Fruit fly (Drosophila melanogaster): ENCODE results near the gene CG3987.
A peak's percentile ranks its signal among the peaks of the same experiment; 100 is the strongest.

Gene CG3987

DNA sequence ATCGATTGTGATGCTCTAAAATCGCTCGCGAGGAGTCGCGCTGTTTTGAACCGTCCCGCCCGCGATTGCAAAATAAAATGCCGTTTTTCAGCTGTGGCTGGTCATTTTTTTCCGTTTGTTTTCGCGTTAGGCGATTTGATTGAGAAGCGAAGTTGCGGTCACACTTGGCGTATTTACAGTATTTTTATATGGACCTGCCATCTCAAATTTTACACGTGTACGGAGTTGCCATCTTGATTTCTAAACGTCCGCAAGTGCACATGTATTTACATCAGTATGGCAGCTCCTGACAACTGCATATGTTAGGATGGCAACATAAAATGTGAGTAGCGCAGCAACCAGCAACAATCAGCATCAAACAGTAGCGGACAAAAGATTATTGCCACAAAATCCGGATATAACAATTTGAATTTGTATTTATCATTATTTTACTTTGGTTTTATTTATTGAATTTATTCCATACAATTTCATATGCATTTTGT is 44.2 kb upstream of the CG3987 start, which contains the start of gene CG6966 (continued):
- peak; percentile 97 for TF ChIP-seq CHES-1-like (GFP tag; optimal IDR thresholded peaks at IDR 0.05)
- peak; percentile 87 for TF ChIP-seq CG11504 (tag; optimal IDR thresholded peaks at IDR 0.05)
- peak; percentile 95 for TF ChIP-seq eyg (GFP tag; optimal IDR thresholded peaks at IDR 0.05)
- peak; percentile 99 for TF ChIP-seq CG33213 (GFP tag; optimal IDR thresholded peaks at IDR 0.05)
- peak; percentile 78 for TF ChIP-seq CG31365 (tag; optimal IDR thresholded peaks at IDR 0.05)
- TF ChIP-seq Ada2b (GFP tag; IDR thresholded peaks at IDR 0.05) = no peak
- TF ChIP-seq HHEX (GFP tag; optimal IDR thresholded peaks at IDR 0.05) = peak; percentile 94
- TF ChIP-seq ssp (GFP tag; IDR thresholded peaks at IDR 0.05) = no peak
- TF ChIP-seq Gug (GFP tag; IDR thresholded peaks at IDR 0.05) = peak; percentile 95
- TF ChIP-seq Xrp1 (GFP tag; IDR thresholded peaks at IDR 0.05) = no peak
- TF ChIP-seq Hmx (GFP tag; optimal IDR thresholded peaks at IDR 0.05) = peak; percentile 61
- peak; percentile 91 for TF ChIP-seq CG6683 (GFP tag; optimal IDR thresholded peaks at IDR 0.05)
- peak; percentile 95 for TF ChIP-seq CG12391 (tag; optimal IDR thresholded peaks at IDR 0.05)
- peak; percentile 93 for TF ChIP-seq sug (tag; optimal IDR thresholded peaks at IDR 0.05)
- TF ChIP-seq seq (GFP tag; IDR thresholded peaks at IDR 0.05) = no peak
- no peak for TF ChIP-seq Rfx (GFP tag; IDR thresholded peaks at IDR 0.05)
- peak; percentile 100 for TF ChIP-seq Lhr (GFP tag; optimal IDR thresholded peaks at IDR 0.05)
- TF ChIP-seq ap (GFP tag; IDR thresholded peaks at IDR 0.05) = no peak
- peak; percentile 97 for TF ChIP-seq sens (GFP tag)
- TF ChIP-seq CG18262 (tag; optimal IDR thresholded peaks at IDR 0.05) = peak; percentile 79
- TF ChIP-seq Camta (GFP tag; optimal IDR thresholded peaks at IDR 0.05) = peak; percentile 93
- TF ChIP-seq gro (GFP tag; optimal IDR thresholded peaks at IDR 0.05) = peak; percentile 94
- peak; percentile 82 for TF ChIP-seq nerfin-1 (tag; optimal IDR thresholded peaks at IDR 0.05)
- TF ChIP-seq sna (GFP tag; IDR thresholded peaks at IDR 0.05; ENCODE audit: partially characterized antibody) = no peak
- TF ChIP-seq grau (tag; optimal IDR thresholded peaks at IDR 0.05) = peak; percentile 89
- TF ChIP-seq sr (GFP tag; IDR thresholded peaks at IDR 0.05) = no peak
- peak; percentile 77 for TF ChIP-seq kay (GFP tag; optimal IDR thresholded peaks at IDR 0.05)
- peak; percentile 90 for TF ChIP-seq CG12219 (GFP tag; optimal IDR thresholded peaks at IDR 0.05)
- TF ChIP-seq MESR4 (GFP tag; optimal IDR thresholded peaks at IDR 0.05) = peak; percentile 58
- peak; percentile 97 for TF ChIP-seq CoRest (tag; optimal IDR thresholded peaks at IDR 0.05)
- no peak for TF ChIP-seq Gsc (GFP tag; IDR thresholded peaks at IDR 0.05)
- peak; percentile 94 for TF ChIP-seq CG8944 (GFP tag; optimal IDR thresholded peaks at IDR 0.05)
- TF ChIP-seq CG30020 (tag; optimal IDR thresholded peaks at IDR 0.05) = peak; percentile 58
- peak; percentile 96 for TF ChIP-seq emc (GFP tag; optimal IDR thresholded peaks at IDR 0.05)
- TF ChIP-seq knrl (GFP tag; IDR thresholded peaks at IDR 0.05; ENCODE audit: partially characterized antibody) = no peak
- TF ChIP-seq gcm (GFP tag; optimal IDR thresholded peaks at IDR 0.05) = peak; percentile 88
- TF ChIP-seq E2f1 (GFP tag; IDR thresholded peaks at IDR 0.05) = no peak
- peak; percentile 93 for TF ChIP-seq wek (GFP tag; optimal IDR thresholded peaks at IDR 0.05)
- TF ChIP-seq twi (tag; optimal IDR thresholded peaks at IDR 0.05) = peak; percentile 87
- TF ChIP-seq CG6654 (GFP tag; optimal IDR thresholded peaks at IDR 0.05) = peak; percentile 66
- no peak for TF ChIP-seq bab2 (GFP tag; optimal IDR thresholded peaks at IDR 0.05)
- TF ChIP-seq gcm2 (GFP tag; optimal IDR thresholded peaks at IDR 0.05) = peak; percentile 93
- peak; percentile 97 for TF ChIP-seq CG8089 (GFP tag; optimal IDR thresholded peaks at IDR 0.05)
- peak; percentile 96 for TF ChIP-seq CG1233 (GFP tag; optimal IDR thresholded peaks at IDR 0.05)
- peak; percentile 94 for TF ChIP-seq pum (GFP tag; optimal IDR thresholded peaks at IDR 0.05)
- peak; percentile 81 for TF ChIP-seq sima (GFP tag; optimal IDR thresholded peaks at IDR 0.05)
- peak; percentile 95 for TF ChIP-seq Fer1 (GFP tag; optimal IDR thresholded peaks at IDR 0.05)
- TF ChIP-seq odd (GFP tag; optimal IDR thresholded peaks at IDR 0.05) = peak; percentile 80
- TF ChIP-seq CG6689 (GFP tag; IDR thresholded peaks at IDR 0.05) = no peak
- TF ChIP-seq Poxn (GFP tag; IDR thresholded peaks at IDR 0.05) = no peak
- peak; percentile 97 for TF ChIP-seq CG10209 (GFP tag; optimal IDR thresholded peaks at IDR 0.05)
- peak; percentile 97 for TF ChIP-seq Mes4 (GFP tag; optimal IDR thresholded peaks at IDR 0.05)

Data from whole organism, embryonic.